Worm (Caenorhabditis elegans) whole organism, young adult: ENCODE results near the gene Y39B6A.29.

Experiments used
- Y53G8AR.9 ChIP-seq: fragments of 200-800 bp; sonication (Bioruptor generic); conservative IDR thresholded peaks from 2 replicates; pipeline ENCODE4 v1.3.6; 2022; ENCODE audit warnings: missing genetic modification reagents, missing genetic modification characterization, missing compliant biosample characterization
- snpc-4 ChIP-seq, 5 experiments: fragments of 150-350 bp in 1 of 5; sonication (generic microtip) in 4 of 5; optimal IDR thresholded peaks; 2 replicates each; lab custom pipeline; 2014 to 2018; ENCODE audit warnings: missing genetic modification characterization in 5 of 5, missing biosample characterization in 3 of 5, antibody characterized with exemption in 2 of 5, mild to moderate bottlenecking in 2 of 5, missing compliant biosample characterization in 2 of 5, missing genotype in 2 of 5, moderate library complexity in 2 of 5, missing genetic modification reagents in 1 of 5

DNA sequence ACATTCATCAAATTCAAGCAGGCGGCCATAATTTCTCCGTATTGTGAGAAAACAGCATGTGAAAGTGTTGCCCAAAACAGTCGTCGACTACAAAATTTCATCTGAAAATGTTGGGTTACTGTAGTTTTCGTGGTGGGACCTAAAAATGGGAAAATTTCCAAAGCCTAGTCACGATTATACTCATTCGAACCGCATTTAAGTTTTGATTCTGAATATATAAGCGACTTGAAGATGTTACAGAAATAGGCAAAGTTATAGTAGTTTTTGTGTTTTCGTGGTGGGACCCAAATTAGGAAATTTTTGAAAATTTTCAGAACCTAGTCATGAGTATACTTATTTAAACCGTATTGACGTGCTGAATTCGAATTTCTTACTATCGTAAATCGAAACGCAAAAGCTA, 46.7 kb downstream of the Y39B6A.29 start, which contains the start of gene Y39B6A.41:
- TF ChIP-seq Y53G8AR.9 (GFP tag; lab: Robert Waterston, UW) (no peak), snpc-4 (GFP tag; optimal IDR thresholded peaks at IDR 0.05; lab: Kevin White, UChicago) (no peak), snpc-4 (tag; optimal IDR thresholded peaks at IDR 0.05; lab: Kevin White, UChicago) (no peak)
